Fruit fly (Drosophila melanogaster) whole organism, embryonic: Measurements from ENCODE around the gene CG17839.

Experiments used
- B-H2 ChIP-seq: fragments of 200-800 bp; sonication (Bioruptor generic); optimal IDR thresholded peaks from 2 replicates; lab custom pipeline; 2018; ENCODE audit warnings: missing biosample characterization, mild to moderate bottlenecking, missing genetic modification characterization
- Blimp-1 ChIP-seq: fragments of 200-800 bp; sonication (Bioruptor generic); optimal IDR thresholded peaks from 3 replicates; lab custom pipeline; 2018; ENCODE audit warnings: missing biosample characterization, missing genetic modification characterization, mild to moderate bottlenecking, moderate library complexity, missing genetic modification reagents
- Bteb2 ChIP-seq: fragments of 200-800 bp; sonication (Bioruptor generic); optimal IDR thresholded peaks from 2 replicates; lab custom pipeline; 2016; ENCODE audit warnings: missing biosample characterization, missing genetic modification characterization
- CG14441 ChIP-seq: fragments of 200-800 bp; sonication (Bioruptor generic); IDR thresholded peaks from 2 replicates; pipeline ENCODE4 v1.3.6; 2022; ENCODE audit warnings: missing biosample characterization, missing genetic modification characterization
- CG1529 ChIP-seq: fragments of 200-800 bp; sonication (Bioruptor generic); optimal IDR thresholded peaks from 3 replicates; lab custom pipeline; 2018; ENCODE audit warnings: missing biosample characterization, missing genetic modification characterization
- CG17359 ChIP-seq: fragments of 200-800 bp; sonication (Bioruptor generic); optimal IDR thresholded peaks from 3 replicates; lab custom pipeline; 2018; ENCODE audit warnings: missing biosample characterization, mild to moderate bottlenecking, missing genetic modification characterization, moderate library complexity
- CG2202 ChIP-seq: fragments of 200-800 bp; sonication (Bioruptor generic); optimal IDR thresholded peaks from 2 replicates; lab custom pipeline; 2018; ENCODE audit warnings: missing biosample characterization, mild to moderate bottlenecking, missing genetic modification characterization
- CG2678 ChIP-seq: fragments of 200-800 bp; sonication (Bioruptor generic); optimal IDR thresholded peaks from 3 replicates; lab custom pipeline; 2019; ENCODE audit warnings: missing biosample characterization, mild to moderate bottlenecking, missing genetic modification characterization, moderate library complexity
- CG2889 ChIP-seq: fragments of 200-800 bp; sonication (Bioruptor generic); IDR thresholded peaks from 3 replicates; pipeline ENCODE4 v1.3.6; 2022; ENCODE audit warnings: missing biosample characterization, missing genetic modification characterization
- CG34224 ChIP-seq: fragments of 200-800 bp; sonication (Bioruptor generic); IDR thresholded peaks from 3 replicates; pipeline ENCODE4 v1.3.6; 2022; ENCODE audit warnings: missing biosample characterization, missing genetic modification characterization; ENCODE audit not compliant: partially characterized antibody
- CG6254 ChIP-seq: fragments of 200-800 bp; sonication (Bioruptor generic); optimal IDR thresholded peaks from 3 replicates; lab custom pipeline; 2017; ENCODE audit warnings: mild to moderate bottlenecking, missing biosample characterization, missing genetic modification reagents, missing genetic modification characterization
- CG7357 ChIP-seq: fragments of 200-800 bp; sonication (Bioruptor generic); IDR thresholded peaks from 3 replicates; pipeline ENCODE4 v1.3.6; 2022; ENCODE audit warnings: missing biosample characterization, missing genetic modification characterization
- CG7745 ChIP-seq: fragments of 200-800 bp; sonication (Bioruptor generic); optimal IDR thresholded peaks from 2 replicates; lab custom pipeline; 2018; ENCODE audit warnings: missing biosample characterization, mild to moderate bottlenecking, missing genetic modification characterization, moderate library complexity
- CG7963 ChIP-seq: fragments of 200-800 bp; sonication (Bioruptor generic); IDR thresholded peaks from 3 replicates; pipeline ENCODE4 v1.3.6; 2022; ENCODE audit warnings: missing biosample characterization, missing genetic modification characterization; ENCODE audit not compliant: partially characterized antibody
- CG8281 ChIP-seq: fragments of 200-800 bp; sonication (Bioruptor generic); optimal IDR thresholded peaks from 2 replicates; lab custom pipeline; 2018; ENCODE audit warnings: missing biosample characterization, mild to moderate bottlenecking, missing genetic modification characterization, moderate library complexity
- CG8924 ChIP-seq: fragments of 200-800 bp; optimal IDR thresholded peaks from 3 replicates; lab custom pipeline; 2019; ENCODE audit warnings: missing biosample characterization, mild to moderate bottlenecking, missing genetic modification characterization, moderate library complexity
- CG9609 ChIP-seq: fragments of 200-800 bp; sonication (Bioruptor generic); optimal IDR thresholded peaks from 3 replicates; lab custom pipeline; 2016; ENCODE audit warnings: missing biosample characterization, missing genetic modification characterization
- CTCF ChIP-seq: fragments of 200-800 bp; sonication (Bioruptor generic); optimal IDR thresholded peaks from 2 replicates; lab custom pipeline; 2017; ENCODE audit warnings: missing biosample characterization, mild to moderate bottlenecking, missing genetic modification characterization, moderate library complexity
- CkIIα-i1 ChIP-seq: fragments of 200-800 bp; sonication (Bioruptor generic); IDR thresholded peaks from 2 replicates; pipeline ENCODE4 v1.3.6; 2022; ENCODE audit warnings: missing biosample characterization, missing genetic modification characterization
- D ChIP-seq, 2 experiments: fragments of 200-800 bp in 1 of 2; fragments of >200 bp in 1 of 2; sonication (Bioruptor generic) in 1 of 2; optimal IDR thresholded peaks; 2 replicates in 1 of 2; 3 replicates in 1 of 2; lab custom pipeline; 2017; ENCODE audit warnings: mild to moderate bottlenecking in 1 of 2, missing biosample characterization in 1 of 2, missing genetic modification characterization in 1 of 2, missing genetic modification reagents in 1 of 2
- Doc2 ChIP-seq: fragments of 200-800 bp; sonication (Bioruptor generic); IDR thresholded peaks from 2 replicates; pipeline ENCODE4 v1.3.6; 2022; ENCODE audit warnings: missing biosample characterization, missing genetic modification characterization
- Doc3 ChIP-seq: fragments of 200-800 bp; sonication (Bioruptor generic); IDR thresholded peaks from 3 replicates; pipeline ENCODE4 v1.3.6; 2022; ENCODE audit warnings: missing biosample characterization, missing genetic modification characterization; ENCODE audit not compliant: partially characterized antibody
- Eip74EF ChIP-seq, 2 experiments: fragments of 200-800 bp in 1 of 2; fragments of >200 bp in 1 of 2; sonication (Bioruptor generic) in 1 of 2; optimal IDR thresholded peaks; 2 replicates each; lab custom pipeline; 2017 to 2019; ENCODE audit warnings: missing biosample characterization in 2 of 2, missing genetic modification characterization in 2 of 2, mild to moderate bottlenecking in 1 of 2, moderate library complexity in 1 of 2
- Elba2 ChIP-seq: fragments of 200-800 bp; sonication (Bioruptor generic); optimal IDR thresholded peaks from 3 replicates; lab custom pipeline; 2016; ENCODE audit warnings: missing biosample characterization, missing genetic modification characterization
- Fer1 ChIP-seq: fragments of 200-800 bp; sonication (Bioruptor generic); optimal IDR thresholded peaks from 2 replicates; lab custom pipeline; 2017; ENCODE audit warnings: missing biosample characterization, mild to moderate bottlenecking, missing genetic modification characterization
- Fer2 ChIP-seq: fragments of 200-800 bp; sonication (Bioruptor generic); optimal IDR thresholded peaks from 2 replicates; lab custom pipeline; 2018; ENCODE audit warnings: missing biosample characterization, mild to moderate bottlenecking, missing genetic modification characterization, moderate library complexity
- HmgD ChIP-seq: fragments of 200-800 bp; sonication (Bioruptor generic); optimal IDR thresholded peaks from 3 replicates; lab custom pipeline; 2016; ENCODE audit warnings: missing biosample characterization, missing genetic modification characterization
- Kr ChIP-seq: fragments of 200-800 bp; sonication (Bioruptor generic); optimal IDR thresholded peaks from 2 replicates; lab custom pipeline; 2017; ENCODE audit warnings: missing biosample characterization, mild to moderate bottlenecking, missing genetic modification characterization
- Lim3 ChIP-seq: fragments of 200-800 bp; sonication (Bioruptor generic); IDR thresholded peaks from 2 replicates; pipeline ENCODE4 v1.3.6; 2022; ENCODE audit warnings: missing biosample characterization, missing genetic modification characterization
- Mad ChIP-seq: fragments of 200-800 bp; sonication (Bioruptor generic); optimal IDR thresholded peaks from 2 replicates; lab custom pipeline; 2016; ENCODE audit warnings: missing biosample characterization, missing genetic modification characterization
- Mes4 ChIP-seq: fragments of 200-800 bp; sonication (Bioruptor generic); optimal IDR thresholded peaks from 2 replicates; lab custom pipeline; 2016; ENCODE audit warnings: missing biosample characterization, missing genetic modification characterization
- Nf-YB ChIP-seq: fragments of 200-800 bp; sonication (Bioruptor generic); optimal IDR thresholded peaks from 3 replicates; lab custom pipeline; 2019; ENCODE audit warnings: missing biosample characterization, mild to moderate bottlenecking, missing genetic modification characterization, moderate library complexity
- NfI ChIP-seq: fragments of 200-800 bp; sonication (Bioruptor generic); optimal IDR thresholded peaks from 3 replicates; lab custom pipeline; 2018; ENCODE audit warnings: missing biosample characterization, mild to moderate bottlenecking, missing genetic modification characterization, moderate library complexity
- Xrp1 ChIP-seq: fragments of 200-800 bp; sonication (Bioruptor generic); IDR thresholded peaks from 2 replicates; pipeline ENCODE4 v1.3.6; 2022; ENCODE audit warnings: missing biosample characterization, missing genetic modification characterization
- danr ChIP-seq: fragments of 200-800 bp; sonication (Bioruptor generic); IDR thresholded peaks from 2 replicates; pipeline ENCODE4 v1.3.6; 2022; ENCODE audit warnings: missing biosample characterization, missing genetic modification characterization
- esg ChIP-seq: fragments of 200-800 bp; sonication (Bioruptor generic); conservative IDR thresholded peaks from 2 replicates; pipeline ENCODE4 v1.3.6; 2022; ENCODE audit warnings: missing biosample characterization, missing genetic modification characterization
- gsb-n ChIP-seq: fragments of 200-800 bp; sonication (Bioruptor generic); optimal IDR thresholded peaks from 3 replicates; lab custom pipeline; 2018; ENCODE audit warnings: missing biosample characterization, mild to moderate bottlenecking, missing genetic modification characterization
- hb ChIP-seq: fragments of 200-800 bp; sonication (Bioruptor generic); IDR thresholded peaks from 3 replicates; pipeline ENCODE4 v1.3.6; 2022; ENCODE audit warnings: missing biosample characterization, missing genetic modification characterization; ENCODE audit not compliant: partially characterized antibody
- jing ChIP-seq: fragments of 200-800 bp; sonication (Bioruptor generic); optimal IDR thresholded peaks from 2 replicates; lab custom pipeline; 2018; ENCODE audit warnings: missing biosample characterization, mild to moderate bottlenecking, missing genetic modification characterization
- kah ChIP-seq: fragments of 200-800 bp; sonication (Bioruptor generic); optimal IDR thresholded peaks from 2 replicates; lab custom pipeline; 2018; ENCODE audit warnings: missing biosample characterization, mild to moderate bottlenecking, missing genetic modification characterization
- ranshi ChIP-seq: fragments of 200-800 bp; sonication (Bioruptor generic); IDR thresholded peaks from 2 replicates; pipeline ENCODE4 v1.3.6; 2022; ENCODE audit warnings: missing biosample characterization, missing genetic modification characterization
- rib ChIP-seq: fragments of 200-800 bp; sonication (Bioruptor generic); IDR thresholded peaks from 2 replicates; pipeline ENCODE4 v1.3.6; 2022; ENCODE audit warnings: missing biosample characterization, missing genetic modification characterization
- sc ChIP-seq, 3 experiments: fragments of >200 bp in 2 of 3; fragments of 200-800 bp in 1 of 3; sonication (Bioruptor generic) in 1 of 3; optimal IDR thresholded peaks; 2 replicates in 2 of 3; 3 replicates in 1 of 3; lab custom pipeline; 2017; ENCODE audit warnings: mild to moderate bottlenecking in 1 of 3, missing biosample characterization in 1 of 3, missing genetic modification characterization in 1 of 3, missing genetic modification reagents in 1 of 3
- sens-2 ChIP-seq: fragments of 200-800 bp; sonication (Bioruptor generic); IDR thresholded peaks from 2 replicates; pipeline ENCODE4 v1.3.6; 2022; ENCODE audit warnings: missing biosample characterization, missing genetic modification characterization
- sima ChIP-seq: fragments of 200-800 bp; sonication (Bioruptor generic); optimal IDR thresholded peaks from 2 replicates; lab custom pipeline; 2016; ENCODE audit warnings: missing biosample characterization, missing genetic modification characterization
- tio ChIP-seq: fragments of 200-800 bp; sonication (Bioruptor generic); optimal IDR thresholded peaks from 2 replicates; lab custom pipeline; 2017; ENCODE audit warnings: missing biosample characterization, missing genetic modification characterization, inconsistent platforms
- wdn ChIP-seq: fragments of 200-800 bp; sonication (Bioruptor generic); IDR thresholded peaks from 2 replicates; pipeline ENCODE4 v1.3.6; 2022; ENCODE audit warnings: missing biosample characterization, missing genetic modification characterization

The CG17839 gene

DNA sequence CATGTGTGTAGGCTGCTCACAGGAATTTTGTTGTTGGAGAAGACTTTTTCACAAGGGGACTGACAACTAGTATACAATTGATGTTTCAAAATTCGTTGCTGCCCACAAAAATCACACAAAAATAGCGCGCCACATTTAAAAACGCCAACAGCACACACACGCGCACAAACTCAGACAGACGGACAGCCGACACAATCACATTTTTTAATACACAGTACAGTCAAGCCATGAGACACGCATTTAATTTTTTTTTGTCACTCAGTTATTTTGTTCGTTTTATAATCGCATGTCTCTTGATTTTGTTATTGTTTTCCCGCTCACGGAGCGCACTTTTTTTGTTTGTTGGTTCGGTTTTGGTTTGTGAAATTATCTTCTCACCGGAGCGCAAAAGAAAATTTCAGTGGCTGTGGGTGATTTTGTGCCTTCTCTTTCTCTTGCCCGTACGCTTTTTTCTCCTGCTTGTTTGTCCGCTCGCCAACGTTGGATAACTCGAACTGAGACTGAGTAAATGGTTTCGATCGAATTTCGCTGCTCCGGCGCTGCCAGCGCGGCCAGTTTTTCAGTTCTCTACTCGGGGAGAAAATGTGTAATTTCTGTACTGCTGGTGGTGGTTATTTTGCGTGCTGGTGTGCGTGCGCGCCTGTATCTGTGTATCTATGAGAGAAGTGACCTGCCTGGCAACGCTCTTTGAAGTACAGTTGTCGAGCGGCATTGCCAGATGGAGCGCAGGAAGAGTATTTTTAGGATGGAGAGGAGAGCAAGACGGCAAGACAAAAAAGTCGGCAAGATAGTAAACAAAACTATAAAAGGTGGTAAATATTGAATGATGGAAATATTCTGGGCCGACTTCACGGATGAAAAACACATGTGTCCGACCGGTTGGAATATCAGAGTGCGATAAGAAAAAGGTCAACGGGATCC lies 47.2 kb upstream of the CG17839 start, which contains the start of gene CG42507 (continued):
- TF ChIP-seq sens-2 (GFP tag; lab: Robert Waterston, UW), result no peak
- TF ChIP-seq sc (optimal IDR thresholded peaks at IDR 0.05; lab: Kevin White, UChicago), result no peak
- TF ChIP-seq sc (GFP tag; optimal IDR thresholded peaks at IDR 0.05; lab: Kevin White, UChicago), result peak; percentile 16
- peak; percentile 32 for TF ChIP-seq CG7745 (tag; lab: Kevin White, UChicago)
- TF ChIP-seq Elba2 (GFP tag; lab: Kevin White, UChicago), result peak; percentile 9
- TF ChIP-seq danr, result no peak
- no peak for TF ChIP-seq tio (GFP tag; lab: Kevin White, UChicago)
- TF ChIP-seq Doc3 (GFP tag; lab: Robert Waterston, UW), result peak; percentile 45; the same call in 1 of the 3 replicates
- no peak for TF ChIP-seq Bteb2 (GFP tag; lab: Kevin White, UChicago)
- TF ChIP-seq Fer2 (tag; lab: Kevin White, UChicago), result no peak
- TF ChIP-seq kah, result peak; percentile 80
- no peak for TF ChIP-seq Mad (GFP tag; lab: Kevin White, UChicago)
- no peak for TF ChIP-seq esg (GFP tag; lab: Robert Waterston, UW)
- 0 out of 2 replicates have a peak, but pooled peaks have one; percentile 9 for TF ChIP-seq CG14441 (GFP tag; lab: Robert Waterston, UW)
- no peak for TF ChIP-seq Lim3
- TF ChIP-seq HmgD (GFP tag; lab: Kevin White, UChicago), result no peak
- peak; percentile 45 for TF ChIP-seq CG6254 (GFP tag; lab: Kevin White, UChicago)
- no peak for TF ChIP-seq CG2889 (GFP tag; lab: Robert Waterston, UW)
- TF ChIP-seq CG1529 (GFP tag; lab: Kevin White, UChicago), result peak; percentile 25
- peak; percentile 19; the same call in 1 of the 2 replicates for TF ChIP-seq ranshi (GFP tag; lab: Robert Waterston, UW)
- peak; percentile 54 for TF ChIP-seq CG2678
- TF ChIP-seq Eip74EF (GFP tag; optimal IDR thresholded peaks at IDR 0.05; lab: Kevin White, UChicago), result peak in 1 of 2 experiments; percentile 35
- no peak for TF ChIP-seq hb (GFP tag; lab: Robert Waterston, UW)
- TF ChIP-seq CG7963, result no peak
- TF ChIP-seq NfI (GFP tag; lab: Kevin White, UChicago), result peak; percentile 48
- TF ChIP-seq Mes4 (GFP tag; lab: Kevin White, UChicago), result peak; percentile 46
- TF ChIP-seq rib (GFP tag; lab: Robert Waterston, UW), result peak; percentile 20; the same call in 1 of the 2 replicates
- TF ChIP-seq CG9609 (GFP tag; lab: Kevin White, UChicago), result no peak
- peak; percentile 24 for TF ChIP-seq CG2202 (tag; lab: Kevin White, UChicago)
- TF ChIP-seq CG7357 (GFP tag; lab: Robert Waterston, UW), result no peak
- peak; percentile 61 for TF ChIP-seq CG8281 (tag; lab: Kevin White, UChicago)
- TF ChIP-seq Nf-YB (GFP tag; lab: Kevin White, UChicago), result peak; percentile 5
- TF ChIP-seq CkIIα-i1, result no peak
- TF ChIP-seq CG17359 (tag; lab: Kevin White, UChicago), result peak; percentile 14
- TF ChIP-seq D (optimal IDR thresholded peaks at IDR 0.05; lab: Kevin White, UChicago), result no peak
- TF ChIP-seq D (GFP tag; optimal IDR thresholded peaks at IDR 0.05; lab: Kevin White, UChicago), result no peak
- TF ChIP-seq CG34224 (GFP tag; lab: Robert Waterston, UW), result peak; percentile 74
- peak; percentile 85; the same call in 1 of the 2 replicates for TF ChIP-seq wdn (GFP tag; lab: Robert Waterston, UW)
- peak; percentile 77 for TF ChIP-seq Kr (GFP tag; lab: Kevin White, UChicago)
- peak; percentile 83 for TF ChIP-seq B-H2
- no peak for TF ChIP-seq CTCF
- TF ChIP-seq Blimp-1 (GFP tag; lab: Kevin White, UChicago), result peak; percentile 13
- peak; percentile 66; the same call in 1 of the 2 replicates for TF ChIP-seq Xrp1
- no peak for TF ChIP-seq gsb-n
- TF ChIP-seq jing (GFP tag; lab: Kevin White, UChicago), result no peak
- no peak for TF ChIP-seq sima (GFP tag; lab: Kevin White, UChicago)
- TF ChIP-seq Doc2 (GFP tag; lab: Robert Waterston, UW), result no peak
- peak; percentile 50 for TF ChIP-seq CG8924
- TF ChIP-seq Fer1 (GFP tag; lab: Kevin White, UChicago), result peak; percentile 39
